Worm (Caenorhabditis elegans) whole organism, L3 larva: Measurements from ENCODE around the gene R05D3.12.

Experiments
- ama-1 ChIP-seq: fragments of 150-350 bp; optimal IDR thresholded peaks from 2 replicates; lab custom pipeline; 2018
- pha-4 ChIP-seq: fragments of 150-350 bp; optimal IDR thresholded peaks from 2 replicates; lab custom pipeline; 2014; ENCODE audit warnings: missing biosample characterization, missing genetic modification reagents, missing genetic modification characterization

- no peak for TF ChIP-seq ama-1
- no peak for TF ChIP-seq pha-4
Observed at ce11 chrIII:8416871-8417191, 36.1 kb downstream of the R05D3.12 start.
